Worm (Caenorhabditis elegans) whole organism, L1 larva: Measurements from ENCODE around the gene C05E7.3.

ENCODE experiments used
- C04F5.9 ChIP-seq: sonication (generic microtip); optimal IDR thresholded peaks from 2 replicates; lab custom pipeline; 2016; ENCODE audit warnings: missing genetic modification characterization, missing compliant biosample characterization
- aha-1 ChIP-seq: fragments of 150-350 bp; optimal IDR thresholded peaks from 2 replicates; lab custom pipeline; 2014; ENCODE audit warnings: missing biosample characterization, missing genetic modification characterization
- aly-2 ChIP-seq: fragments of 150-350 bp; optimal IDR thresholded peaks from 2 replicates; lab custom pipeline; 2014; ENCODE audit warnings: missing biosample characterization, missing genetic modification characterization
- blmp-1 ChIP-seq: fragments of 150-350 bp; optimal IDR thresholded peaks from 2 replicates; lab custom pipeline; 2014; ENCODE audit warnings: missing biosample characterization, missing genetic modification characterization
- ceh-63 ChIP-seq: fragments of 200-800 bp; sonication (Bioruptor generic); optimal IDR thresholded peaks from 2 replicates; lab custom pipeline; 2018; ENCODE audit warnings: mild to moderate bottlenecking, missing genetic modification characterization, missing compliant biosample characterization
- ceh-8 ChIP-seq: fragments of 200-800 bp; sonication (Bioruptor generic); optimal IDR thresholded peaks from 2 replicates; lab custom pipeline; 2018; ENCODE audit warnings: mild to moderate bottlenecking, missing genetic modification characterization, moderate library complexity, missing compliant biosample characterization
- ceh-82 ChIP-seq, 3 experiments: fragments of 150-350 bp in 1 of 3; sonication (generic microtip) in 2 of 3; optimal IDR thresholded peaks; 2 replicates each; lab custom pipeline; 2014 to 2017; ENCODE audit warnings: missing biosample characterization in 3 of 3, missing genetic modification characterization in 3 of 3
- dpl-1 ChIP-seq, 3 experiments: fragments of 150-350 bp in 2 of 3; sonication (generic microtip) in 1 of 3; optimal IDR thresholded peaks; 2 replicates each; lab custom pipeline; 2014 to 2017; ENCODE audit warnings: missing biosample characterization in 3 of 3, missing genetic modification characterization in 3 of 3, missing genetic modification reagents in 3 of 3
- dsc-1 ChIP-seq: sonication (generic microtip); optimal IDR thresholded peaks from 2 replicates; lab custom pipeline; 2016; ENCODE audit warnings: mild to moderate bottlenecking, missing genetic modification characterization, missing compliant biosample characterization
- egl-13 ChIP-seq: sonication (generic microtip); optimal IDR thresholded peaks from 2 replicates; lab custom pipeline; 2016; ENCODE audit warnings: missing genotype, missing genetic modification reagents, missing genetic modification characterization, missing compliant biosample characterization
- elt-2 ChIP-seq: sonication (generic microtip); optimal IDR thresholded peaks from 2 replicates; lab custom pipeline; 2016; ENCODE audit warnings: missing genetic modification characterization, mild to moderate bottlenecking, inconsistent platforms, missing compliant biosample characterization, missing genetic modification reagents
- elt-3 ChIP-seq, 6 experiments: fragments of 150-350 bp in 1 of 6; sonication (generic microtip); optimal IDR thresholded peaks; 2 replicates each; lab custom pipeline; 2017 to 2018; ENCODE audit warnings: missing biosample characterization in 6 of 6, missing genetic modification characterization in 6 of 6, inconsistent platforms in 1 of 6
- fkh-10 ChIP-seq: sonication (generic microtip); optimal IDR thresholded peaks from 2 replicates; lab custom pipeline; 2017; ENCODE audit warnings: missing biosample characterization, missing genetic modification reagents, missing genetic modification characterization
- fkh-8 ChIP-seq: sonication (generic microtip); optimal IDR thresholded peaks from 2 replicates; lab custom pipeline; 2016; ENCODE audit warnings: mild to moderate bottlenecking, missing genetic modification characterization, missing compliant biosample characterization
- fos-1 ChIP-seq: fragments of 150-350 bp; optimal IDR thresholded peaks from 2 replicates; lab custom pipeline; 2014; ENCODE audit warnings: missing biosample characterization, missing genetic modification characterization
- irx-1 ChIP-seq: sonication (generic microtip); optimal IDR thresholded peaks from 2 replicates; lab custom pipeline; 2016; ENCODE audit warnings: missing genetic modification characterization, missing compliant biosample characterization
- jun-1 ChIP-seq: fragments of 150-350 bp; optimal IDR thresholded peaks from 2 replicates; lab custom pipeline; 2014; ENCODE audit warnings: missing biosample characterization, missing genetic modification reagents, missing genetic modification characterization
- lin-13 ChIP-seq: fragments of 150-350 bp; optimal IDR thresholded peaks from 2 replicates; lab custom pipeline; 2014; ENCODE audit warnings: missing biosample characterization, missing genetic modification reagents, missing genetic modification characterization
- lin-14 ChIP-seq: fragments of 200-800 bp; sonication (Bioruptor generic); optimal IDR thresholded peaks from 2 replicates; lab custom pipeline; 2018; ENCODE audit warnings: mild to moderate bottlenecking, missing genetic modification characterization, moderate library complexity, missing compliant biosample characterization
- lin-15B ChIP-seq: fragments of 150-350 bp; sonication (generic microtip); optimal IDR thresholded peaks from 3 replicates; lab custom pipeline; 2014; ENCODE audit warnings: missing biosample characterization, missing genetic modification characterization
- lin-35 ChIP-seq, 2 experiments: fragments of 150-350 bp; optimal IDR thresholded peaks; 2 replicates each; lab custom pipeline; 2014; ENCODE audit warnings: missing biosample characterization in 2 of 2, missing genetic modification characterization in 2 of 2, missing genetic modification reagents in 2 of 2
- lin-39 ChIP-seq: fragments of 150-350 bp; optimal IDR thresholded peaks from 2 replicates; lab custom pipeline; 2014; ENCODE audit warnings: missing biosample characterization, missing genetic modification reagents, missing genetic modification characterization
- lsy-2 ChIP-seq, 2 experiments: fragments of 150-350 bp; optimal IDR thresholded peaks; 2 replicates each; lab custom pipeline; 2014; ENCODE audit warnings: missing biosample characterization in 2 of 2, missing genetic modification characterization in 2 of 2
- mdl-1 ChIP-seq, 2 experiments: fragments of 150-350 bp; optimal IDR thresholded peaks; 2 replicates each; lab custom pipeline; 2014 to 2017; ENCODE audit warnings: missing biosample characterization in 2 of 2, missing genetic modification characterization in 2 of 2, inconsistent platforms in 1 of 2
- nhr-11 ChIP-seq: fragments of 150-350 bp; optimal IDR thresholded peaks from 2 replicates; lab custom pipeline; 2014; ENCODE audit warnings: missing biosample characterization, missing genetic modification characterization
- nhr-19 ChIP-seq: fragments of 200-800 bp; sonication (Bioruptor generic); conservative IDR thresholded peaks from 2 replicates; pipeline ENCODE4 v1.3.6; 2022; ENCODE audit warnings: missing genetic modification characterization, missing compliant biosample characterization
- nhr-20 ChIP-seq: sonication (generic microtip); optimal IDR thresholded peaks from 2 replicates; lab custom pipeline; 2016; ENCODE audit warnings: mild to moderate bottlenecking, missing genetic modification characterization, missing compliant biosample characterization
- nhr-237 ChIP-seq: fragments of 150-350 bp; optimal IDR thresholded peaks from 2 replicates; lab custom pipeline; 2014; ENCODE audit warnings: missing biosample characterization, missing genetic modification characterization
- nhr-28 ChIP-seq: fragments of 150-350 bp; optimal IDR thresholded peaks from 2 replicates; lab custom pipeline; 2014; ENCODE audit warnings: missing biosample characterization, missing genetic modification characterization
- nhr-47 ChIP-seq: sonication (generic microtip); optimal IDR thresholded peaks from 2 replicates; lab custom pipeline; 2016; ENCODE audit warnings: mild to moderate bottlenecking, missing genetic modification characterization, moderate library complexity, missing compliant biosample characterization
- nhr-71 ChIP-seq: sonication (generic microtip); optimal IDR thresholded peaks from 2 replicates; lab custom pipeline; 2016; ENCODE audit warnings: mild to moderate bottlenecking, missing genetic modification characterization, moderate library complexity, missing compliant biosample characterization
- nhr-84 ChIP-seq: sonication (generic microtip); optimal IDR thresholded peaks from 2 replicates; lab custom pipeline; 2017; ENCODE audit warnings: missing biosample characterization, missing genetic modification characterization
- nhr-85 ChIP-seq: sonication (generic microtip); peaks from one replicate; lab custom pipeline; 2016; ENCODE audit warnings: missing genetic modification characterization, inconsistent platforms, missing compliant biosample characterization
- nhr-90 ChIP-seq: sonication (generic microtip); optimal IDR thresholded peaks from 2 replicates; lab custom pipeline; 2016; ENCODE audit warnings: mild to moderate bottlenecking, missing genetic modification characterization, missing compliant biosample characterization; ENCODE audit not compliant: poor library complexity
- rnt-1 ChIP-seq: sonication (generic microtip); optimal IDR thresholded peaks from 2 replicates; lab custom pipeline; 2016; ENCODE audit warnings: mild to moderate bottlenecking, missing genetic modification characterization, moderate library complexity, missing compliant biosample characterization
- snu-23 ChIP-seq: sonication (generic microtip); optimal IDR thresholded peaks from 2 replicates; lab custom pipeline; 2016; ENCODE audit warnings: missing genetic modification characterization, missing compliant biosample characterization
- tlp-1 ChIP-seq: fragments of 150-350 bp; optimal IDR thresholded peaks from 2 replicates; lab custom pipeline; 2014; ENCODE audit warnings: missing biosample characterization, missing genetic modification characterization
- unc-30 ChIP-seq: sonication (generic microtip); optimal IDR thresholded peaks from 2 replicates; lab custom pipeline; 2017; ENCODE audit warnings: missing biosample characterization, missing genetic modification characterization
- unc-86 ChIP-seq: sonication (generic microtip); optimal IDR thresholded peaks from 2 replicates; lab custom pipeline; 2016; ENCODE audit warnings: missing genetic modification characterization, missing compliant biosample characterization
- xbp-1 ChIP-seq: sonication (generic microtip); optimal IDR thresholded peaks from 2 replicates; lab custom pipeline; 2016; ENCODE audit warnings: missing genetic modification characterization, missing compliant biosample characterization
- zip-4 ChIP-seq: fragments of 200-800 bp; sonication (Bioruptor generic); optimal IDR thresholded peaks from 2 replicates; lab custom pipeline; 2018; ENCODE audit warnings: mild to moderate bottlenecking, missing genetic modification characterization, moderate library complexity, missing compliant biosample characterization

The C05E7.3 gene

ce11 chrX:12942296-12942695, 4.1 kb downstream of the C05E7.3 start (continued):
- TF ChIP-seq nhr-19 (GFP tag; lab: Robert Waterston, UW) (peak; percentile 31), dpl-1 (GFP tag; optimal IDR thresholded peaks at IDR 0.05; lab: Kevin White, UChicago) (no peak), rnt-1 (tag; lab: Kevin White, UChicago) (no peak), lin-13 (GFP tag; lab: Kevin White, UChicago) (no peak)

ce11 chrX:12940811-12941210, 5.6 kb downstream of the C05E7.3 start, which contains the start of gene gmap-3:
Gene gmap-3 (minus strand): TSS chrX:12940958.
- TF ChIP-seq blmp-1: peak; percentile 16
- TF ChIP-seq nhr-90 (tag; lab: Kevin White, UChicago): no peak

ce11 chrX:12937521-12937920, 8.9 kb downstream of the C05E7.3 start:
- TF ChIP-seq tlp-1 (tag; lab: Kevin White, UChicago) (no peak), fkh-8 (tag; lab: Kevin White, UChicago) (no peak), nhr-28 (tag; lab: Kevin White, UChicago) (no peak), fos-1 (tag; lab: Kevin White, UChicago) (no peak), mdl-1 (tag; optimal IDR thresholded peaks at IDR 0.05; lab: Kevin White, UChicago) (no peak), nhr-85 (no peak), irx-1 (tag; lab: Kevin White, UChicago) (no peak), nhr-84 (tag; lab: Kevin White, UChicago) (no peak), jun-1 (tag; lab: Kevin White, UChicago) (no peak)

ce11 chrX:12935694-12936093, 10.7 kb downstream of the C05E7.3 start:
- no peak for TF ChIP-seq elt-2
- peak; percentile 19 for TF ChIP-seq lin-39
- no peak for TF ChIP-seq lin-15B (tag; lab: Kevin White, UChicago)
- no peak for TF ChIP-seq dsc-1 (tag; lab: Kevin White, UChicago)
- peak; percentile 78 for TF ChIP-seq nhr-85

ce11 chrX:12934768-12935167, 11.7 kb downstream of the C05E7.3 start, which contains the start of gene gmap-1:
Gene gmap-1 (minus strand): TSS chrX:12934978.
- no peak for TF ChIP-seq unc-30 (tag; lab: Kevin White, UChicago)
- no peak for TF ChIP-seq C04F5.9 (tag; lab: Kevin White, UChicago)
- TF ChIP-seq dsc-1 (tag; lab: Kevin White, UChicago): no peak
- TF ChIP-seq aha-1 (tag; lab: Kevin White, UChicago): no peak
- peak; percentile 29 for TF ChIP-seq nhr-71 (tag; lab: Kevin White, UChicago)
- no peak for TF ChIP-seq nhr-19 (GFP tag; lab: Robert Waterston, UW)
- TF ChIP-seq egl-13 (tag; lab: Kevin White, UChicago): no peak
- no peak for TF ChIP-seq ceh-8 (GFP tag; lab: Kevin White, UChicago)
- no peak for TF ChIP-seq fos-1 (tag; lab: Kevin White, UChicago)
- TF ChIP-seq aly-2 (tag; lab: Kevin White, UChicago): no peak
- no peak for TF ChIP-seq lsy-2 (tag; optimal IDR thresholded peaks at IDR 0.05; lab: Kevin White, UChicago)
- TF ChIP-seq nhr-90 (tag; lab: Kevin White, UChicago): peak; percentile 30
- TF ChIP-seq xbp-1 (tag; lab: Kevin White, UChicago): no peak
- no peak for TF ChIP-seq zip-4 (GFP tag; lab: Kevin White, UChicago)
- TF ChIP-seq nhr-47: peak; percentile 11
- TF ChIP-seq nhr-84 (tag; lab: Kevin White, UChicago): no peak
- TF ChIP-seq lin-35 (GFP tag; optimal IDR thresholded peaks at IDR 0.05; lab: Kevin White, UChicago): peak in 1 of 2 experiments; percentile 18
- no peak for TF ChIP-seq unc-86 (tag; lab: Kevin White, UChicago)
- no peak for TF ChIP-seq nhr-11 (tag; lab: Kevin White, UChicago)
- no peak for TF ChIP-seq lin-39
- no peak for TF ChIP-seq nhr-237 (tag; lab: Kevin White, UChicago)
- TF ChIP-seq nhr-20 (tag; lab: Kevin White, UChicago): peak; percentile 45
- peak; percentile 34 for TF ChIP-seq blmp-1
- peak; percentile 82 for TF ChIP-seq nhr-85
- TF ChIP-seq elt-3 (tag; optimal IDR thresholded peaks at IDR 0.05; lab: Kevin White, UChicago): peak in 1 of 6 experiments; percentile 2
- TF ChIP-seq lin-14: peak; percentile 57
- no peak for TF ChIP-seq ceh-63 (GFP tag; lab: Kevin White, UChicago)
- no peak for TF ChIP-seq ceh-82 (tag; optimal IDR thresholded peaks at IDR 0.05; lab: Kevin White, UChicago)
- peak; percentile 41 for TF ChIP-seq snu-23
- no peak for TF ChIP-seq fkh-10 (GFP tag; lab: Kevin White, UChicago)
- TF ChIP-seq, all 84 proteins: peak for 10
